Worm (Caenorhabditis elegans) whole organism, young adult: ENCODE results near the gene srw-137.

ENCODE experiments used
- B0019.2 ChIP-seq: fragments of 200-800 bp; sonication (Bioruptor generic); conservative IDR thresholded peaks from 2 replicates; pipeline ENCODE4 v1.3.6; 2022; ENCODE audit warnings: missing genetic modification reagents, missing genetic modification characterization, missing compliant biosample characterization
- B0336.3 ChIP-seq: fragments of 200-800 bp; sonication (Bioruptor generic); IDR thresholded peaks from 2 replicates; pipeline ENCODE4 v1.3.6; 2022; ENCODE audit warnings: missing genetic modification characterization, missing compliant biosample characterization
- C17E4.6 ChIP-seq: fragments of 200-800 bp; sonication (Bioruptor generic); IDR thresholded peaks from 2 replicates; pipeline ENCODE4 v1.3.6; 2022; ENCODE audit warnings: missing genetic modification reagents, missing genetic modification characterization, missing compliant biosample characterization
- F33H1.4 ChIP-seq: fragments of 200-800 bp; sonication (Bioruptor generic); IDR thresholded peaks from 2 replicates; pipeline ENCODE4 v1.3.6; 2022; ENCODE audit warnings: missing genetic modification reagents, missing genetic modification characterization, missing compliant biosample characterization
- F49E8.2 ChIP-seq: sonication (generic microtip); optimal IDR thresholded peaks from 3 replicates; lab custom pipeline; 2017; ENCODE audit warnings: missing genetic modification characterization, mild to moderate bottlenecking, missing compliant biosample characterization, antibody characterized with exemption, moderate library complexity; ENCODE audit not compliant: insufficient read depth
- F52B5.7 ChIP-seq: sonication (generic microtip); optimal IDR thresholded peaks from 2 replicates; lab custom pipeline; 2016; ENCODE audit warnings: mild to moderate bottlenecking, missing genetic modification characterization, missing compliant biosample characterization
- T26A5.8 ChIP-seq: sonication (generic microtip); optimal IDR thresholded peaks from 2 replicates; lab custom pipeline; 2016; ENCODE audit warnings: missing genetic modification characterization, missing compliant biosample characterization
- Y53F4B.3 ChIP-seq: fragments of 200-800 bp; sonication (Bioruptor generic); IDR thresholded peaks from 2 replicates; pipeline ENCODE4 v1.3.6; 2022; ENCODE audit warnings: missing genetic modification reagents, missing genetic modification characterization, missing compliant biosample characterization
- atf-7 ChIP-seq: sonication (generic microtip); optimal IDR thresholded peaks from 2 replicates; lab custom pipeline; 2017; ENCODE audit warnings: mild to moderate bottlenecking, missing genetic modification characterization, missing compliant biosample characterization
- ccch-3 ChIP-seq: fragments of 200-800 bp; sonication (Bioruptor generic); optimal IDR thresholded peaks from 2 replicates; lab custom pipeline; 2018; ENCODE audit warnings: mild to moderate bottlenecking, missing genetic modification characterization, missing compliant biosample characterization
- cebp-2 ChIP-seq: fragments of 200-800 bp; sonication (Bioruptor generic); IDR thresholded peaks from 2 replicates; pipeline ENCODE4 v1.3.6; 2022; ENCODE audit warnings: missing genetic modification characterization, missing compliant biosample characterization
- ceh-58 ChIP-seq: fragments of 200-800 bp; sonication (Bioruptor generic); IDR thresholded peaks from 2 replicates; pipeline ENCODE4 v1.3.6; 2022; ENCODE audit warnings: missing genetic modification characterization, missing compliant biosample characterization
- ceh-79 ChIP-seq: sonication (generic microtip); optimal IDR thresholded peaks from 2 replicates; lab custom pipeline; 2017; ENCODE audit warnings: mild to moderate bottlenecking, missing genetic modification characterization, missing compliant biosample characterization
- die-1 ChIP-seq: sonication (generic microtip); optimal IDR thresholded peaks from 2 replicates; lab custom pipeline; 2016; ENCODE audit warnings: missing genotype, mild to moderate bottlenecking, missing genetic modification characterization, missing compliant biosample characterization
- dpff-1 ChIP-seq: sonication (generic microtip); optimal IDR thresholded peaks from 2 replicates; lab custom pipeline; 2017; ENCODE audit warnings: mild to moderate bottlenecking, missing genetic modification characterization, missing compliant biosample characterization
- him-1 ChIP-seq: sonication (generic microtip); optimal IDR thresholded peaks from 2 replicates; lab custom pipeline; 2016; ENCODE audit warnings: missing genotype, missing genetic modification reagents, missing genetic modification characterization, missing compliant biosample characterization
- hlh-12 ChIP-seq: sonication (generic microtip); optimal IDR thresholded peaks from 2 replicates; lab custom pipeline; 2016; ENCODE audit warnings: missing genetic modification characterization, missing compliant biosample characterization
- hrde-1 ChIP-seq: sonication (generic microtip); optimal IDR thresholded peaks from 2 replicates; lab custom pipeline; 2016; ENCODE audit warnings: missing genetic modification characterization, mild to moderate bottlenecking, missing compliant biosample characterization, moderate library complexity, missing genotype, missing genetic modification reagents, borderline replicate concordance
- hsf-1 ChIP-seq: fragments of 200-800 bp; sonication (Bioruptor generic); IDR thresholded peaks from 2 replicates; pipeline ENCODE4 v1.3.6; 2022; ENCODE audit warnings: missing genetic modification reagents, missing genetic modification characterization, missing compliant biosample characterization
- lag-1 ChIP-seq: fragments of 200-800 bp; sonication (Bioruptor generic); IDR thresholded peaks from 2 replicates; pipeline ENCODE4 v1.3.6; 2022; ENCODE audit warnings: missing genetic modification reagents, missing genetic modification characterization, missing compliant biosample characterization
- let-607 ChIP-seq, 2 experiments: fragments of 200-800 bp in 1 of 2; sonication (Bioruptor generic) in 1 of 2; sonication (generic microtip) in 1 of 2; optimal IDR thresholded peaks; 2 replicates each; lab custom pipeline; 2016 to 2018; ENCODE audit warnings: mild to moderate bottlenecking in 2 of 2, missing compliant biosample characterization in 2 of 2, missing genetic modification characterization in 2 of 2, moderate library complexity in 2 of 2, missing genotype in 1 of 2
- lsy-27 ChIP-seq: sonication (generic microtip); optimal IDR thresholded peaks from 2 replicates; lab custom pipeline; 2017; ENCODE audit warnings: missing genetic modification characterization, mild to moderate bottlenecking, missing compliant biosample characterization, antibody characterized with exemption, missing genotype, borderline replicate concordance; ENCODE audit not compliant: insufficient read depth
- madf-10 ChIP-seq: sonication (generic microtip); optimal IDR thresholded peaks from 2 replicates; lab custom pipeline; 2016; ENCODE audit warnings: mild to moderate bottlenecking, missing genetic modification characterization, missing compliant biosample characterization
- madf-8 ChIP-seq: fragments of 200-800 bp; sonication (Bioruptor generic); conservative IDR thresholded peaks from 2 replicates; pipeline ENCODE4 v1.3.6; 2022; ENCODE audit warnings: missing genetic modification reagents, missing genetic modification characterization, missing compliant biosample characterization
- mel-28 ChIP-seq: sonication (generic microtip); optimal IDR thresholded peaks from 2 replicates; lab custom pipeline; 2016; ENCODE audit warnings: borderline replicate concordance, mild to moderate bottlenecking, missing genetic modification characterization, missing compliant biosample characterization
- mes-4 ChIP-seq: sonication (generic microtip); optimal IDR thresholded peaks from 2 replicates; lab custom pipeline; 2016; ENCODE audit warnings: missing genotype, missing genetic modification characterization, missing compliant biosample characterization
- mxl-1 ChIP-seq: sonication (generic microtip); optimal IDR thresholded peaks from 2 replicates; lab custom pipeline; 2016; ENCODE audit warnings: missing genetic modification characterization, missing compliant biosample characterization
- nhr-179 ChIP-seq: sonication (generic microtip); optimal IDR thresholded peaks from 2 replicates; lab custom pipeline; 2016; ENCODE audit warnings: mild to moderate bottlenecking, missing genetic modification characterization, missing compliant biosample characterization
- nhr-80 ChIP-seq: sonication (generic microtip); optimal IDR thresholded peaks from 2 replicates; lab custom pipeline; 2016; ENCODE audit warnings: missing genetic modification characterization, missing compliant biosample characterization
- nhr-90 ChIP-seq: sonication (generic microtip); optimal IDR thresholded peaks from 2 replicates; lab custom pipeline; 2016; ENCODE audit warnings: missing genotype, mild to moderate bottlenecking, missing genetic modification characterization, missing compliant biosample characterization
- repo-1 ChIP-seq: sonication (generic microtip); optimal IDR thresholded peaks from 2 replicates; lab custom pipeline; 2017; ENCODE audit warnings: mild to moderate bottlenecking, missing genetic modification characterization, missing compliant biosample characterization
- rpc-1 ChIP-seq, 2 experiments: fragments of 150-350 bp in 1 of 2; sonication (generic microtip) in 1 of 2; optimal IDR thresholded peaks; 2 replicates each; lab custom pipeline; 2014 to 2018; ENCODE audit warnings: missing biosample characterization in 1 of 2, missing genetic modification characterization in 1 of 2, missing genetic modification reagents in 1 of 2, missing genotype in 1 of 2
- sea-2 ChIP-seq: fragments of 200-800 bp; sonication (Bioruptor generic); IDR thresholded peaks from 2 replicates; pipeline ENCODE4 v1.3.6; 2022; ENCODE audit warnings: missing genetic modification characterization, missing compliant biosample characterization
- snpc-1.1 ChIP-seq: sonication (generic microtip); optimal IDR thresholded peaks from 2 replicates; lab custom pipeline; 2017; ENCODE audit warnings: missing genetic modification characterization, mild to moderate bottlenecking, missing compliant biosample characterization, antibody characterized with exemption, moderate library complexity, missing genotype, missing genetic modification reagents; ENCODE audit not compliant: insufficient read depth
- snpc-4 ChIP-seq, 5 experiments: fragments of 150-350 bp in 1 of 5; sonication (generic microtip) in 4 of 5; optimal IDR thresholded peaks; 2 replicates each; lab custom pipeline; 2014 to 2018; ENCODE audit warnings: missing genetic modification characterization in 5 of 5, missing biosample characterization in 3 of 5, antibody characterized with exemption in 2 of 5, mild to moderate bottlenecking in 2 of 5, missing compliant biosample characterization in 2 of 5, missing genotype in 2 of 5, moderate library complexity in 2 of 5, missing genetic modification reagents in 1 of 5
- somi-1 ChIP-seq: fragments of 200-800 bp; sonication (Bioruptor generic); optimal IDR thresholded peaks from 2 replicates; lab custom pipeline; 2018; ENCODE audit warnings: mild to moderate bottlenecking, missing genetic modification characterization, missing compliant biosample characterization
- tlf-1 ChIP-seq: fragments of 200-800 bp; sonication (Bioruptor generic); optimal IDR thresholded peaks from 2 replicates; lab custom pipeline; 2018; ENCODE audit warnings: mild to moderate bottlenecking, missing genetic modification characterization, missing compliant biosample characterization
- zim-3 ChIP-seq: sonication (generic microtip); optimal IDR thresholded peaks from 2 replicates; lab custom pipeline; 2017; ENCODE audit warnings: mild to moderate bottlenecking, missing genetic modification characterization, moderate library complexity, missing compliant biosample characterization
- ztf-3 ChIP-seq: fragments of 200-800 bp; sonication (Bioruptor generic); optimal IDR thresholded peaks from 2 replicates; lab custom pipeline; 2018; ENCODE audit warnings: mild to moderate bottlenecking, missing genetic modification characterization, missing compliant biosample characterization

Gene srw-137

ce11 chrV:2929753-2930152 is 14.0 kb downstream of the srw-137 start, which contains the start of gene C31B8.16:
Gene C31B8.16, plus strand, starts transcription at chrV:2930053.
- no peak for TF ChIP-seq hlh-12 (tag; lab: Kevin White, UChicago)
- no peak for TF ChIP-seq B0019.2
- TF ChIP-seq C17E4.6 (GFP tag; lab: Robert Waterston, UW): no peak
- no peak for TF ChIP-seq mel-28 (tag; lab: Kevin White, UChicago)
- TF ChIP-seq snpc-4 (GFP tag; optimal IDR thresholded peaks at IDR 0.05; lab: Kevin White, UChicago): no peak
- TF ChIP-seq snpc-4 (tag; optimal IDR thresholded peaks at IDR 0.05; lab: Kevin White, UChicago): no peak
- TF ChIP-seq F49E8.2 (tag; lab: Kevin White, UChicago): no peak
- no peak for TF ChIP-seq F52B5.7 (tag; lab: Kevin White, UChicago)
- no peak for TF ChIP-seq madf-10 (tag; lab: Kevin White, UChicago)
- TF ChIP-seq ceh-79 (tag; lab: Kevin White, UChicago): no peak
- TF ChIP-seq lag-1 (GFP tag; lab: Robert Waterston, UW): no peak
- TF ChIP-seq nhr-80: no peak
- no peak for TF ChIP-seq mxl-1
- no peak for TF ChIP-seq ztf-3
- TF ChIP-seq mes-4 (tag; lab: Kevin White, UChicago): no peak
- no peak for TF ChIP-seq hrde-1 (tag; lab: Kevin White, UChicago)
- no peak for TF ChIP-seq B0336.3 (GFP tag; lab: Robert Waterston, UW)
- TF ChIP-seq repo-1: no peak
- no peak for TF ChIP-seq let-607 (tag; optimal IDR thresholded peaks at IDR 0.05; lab: Kevin White, UChicago)
- TF ChIP-seq nhr-179 (tag; lab: Kevin White, UChicago): no peak
- no peak for TF ChIP-seq rpc-1 (optimal IDR thresholded peaks at IDR 0.05; lab: Kevin White, UChicago)
- TF ChIP-seq rpc-1 (tag; optimal IDR thresholded peaks at IDR 0.05; lab: Kevin White, UChicago): no peak

DNA sequence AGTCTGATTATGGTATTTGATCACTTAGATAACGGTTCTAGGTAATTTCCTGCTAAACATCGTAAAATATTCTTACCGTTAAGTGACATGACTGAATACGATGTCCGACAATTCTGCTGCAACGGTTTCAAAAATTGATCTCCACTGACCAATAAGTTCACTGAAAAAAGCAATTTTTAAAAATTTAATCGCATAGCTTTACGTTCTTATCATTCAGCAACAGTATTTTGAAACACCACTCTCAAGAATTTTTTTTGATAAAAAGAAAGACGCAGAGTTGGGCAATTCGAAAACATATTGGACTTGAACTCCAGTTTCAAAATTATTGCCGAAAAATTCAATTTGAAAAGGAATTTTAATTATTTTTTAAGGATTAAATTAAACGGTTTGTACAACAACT is 16.2 kb downstream of the srw-137 start, which contains the start of gene C31B8.12:
C31B8.12 (minus strand) TSS at position 101 of the 400 bp plus-strand sequence.
- no peak for TF ChIP-seq dpff-1
- TF ChIP-seq him-1 (tag; lab: Kevin White, UChicago): no peak
- no peak for TF ChIP-seq hsf-1
- TF ChIP-seq C17E4.6 (GFP tag; lab: Robert Waterston, UW): no peak
- TF ChIP-seq T26A5.8 (tag; lab: Kevin White, UChicago): no peak
- TF ChIP-seq hlh-12 (tag; lab: Kevin White, UChicago): no peak
- TF ChIP-seq F33H1.4 (GFP tag; lab: Robert Waterston, UW): no peak

- TF ChIP-seq snpc-1.1 (no peak), somi-1 (GFP tag; lab: Kevin White, UChicago) (no peak), Y53F4B.3 (no peak), lsy-27 (tag; lab: Kevin White, UChicago) (no peak), zim-3 (no peak), cebp-2 (no peak), snpc-4 (GFP tag; optimal IDR thresholded peaks at IDR 0.05; lab: Kevin White, UChicago) (no peak), snpc-4 (tag; optimal IDR thresholded peaks at IDR 0.05; lab: Kevin White, UChicago) (no peak), F52B5.7 (tag; lab: Kevin White, UChicago) (no peak), let-607 (tag; optimal IDR thresholded peaks at IDR 0.05; lab: Kevin White, UChicago) (no peak), atf-7 (tag; lab: Kevin White, UChicago) (no peak), nhr-90 (tag; lab: Kevin White, UChicago) (no peak), ccch-3 (GFP tag; lab: Kevin White, UChicago) (no peak), die-1 (no peak), madf-8 (GFP tag; lab: Robert Waterston, UW) (no peak), tlf-1 (GFP tag; lab: Kevin White, UChicago) (no peak), sea-2 (GFP tag; lab: Robert Waterston, UW) (no peak), ceh-58 (GFP tag; lab: Robert Waterston, UW) (no peak)
Observed at ce11 chrV:2922594-2922993, 21.2 kb downstream of the srw-137 start, which contains the start of gene srh-38. Gene srh-38, minus strand, starts transcription at chrV:2922694.
